Fruit fly (Drosophila melanogaster): ENCODE data around the gene CG32425.

The CG32425 gene

dm6 chr3L:20470991-20471498 is 26.1 kb upstream of the CG32425 start:
- TF ChIP-seq Dll (optimal IDR thresholded peaks at IDR 0.05) (no peak), CG8478 (optimal IDR thresholded peaks at IDR 0.05) (no peak), EcR (GFP tag; optimal IDR thresholded peaks at IDR 0.05) (no peak), pan (optimal IDR thresholded peaks at IDR 0.05) (no peak), psq (optimal IDR thresholded peaks at IDR 0.05) (no peak), usp (GFP tag; optimal IDR thresholded peaks at IDR 0.05) (no peak)

- TF ChIP-seq psq (optimal IDR thresholded peaks at IDR 0.05): no peak
- TF ChIP-seq Dll (optimal IDR thresholded peaks at IDR 0.05): no peak
- no peak for TF ChIP-seq EcR (GFP tag; optimal IDR thresholded peaks at IDR 0.05)
- no peak for TF ChIP-seq pan (optimal IDR thresholded peaks at IDR 0.05)
- no peak for TF ChIP-seq CG8478 (optimal IDR thresholded peaks at IDR 0.05)
- TF ChIP-seq usp (GFP tag; optimal IDR thresholded peaks at IDR 0.05): no peak
Measured at dm6 chr3L:20471499-20472313, 25.4 kb upstream of the CG32425 start.

dm6 chr3L:20472607-20473006 is 24.5 kb upstream of the CG32425 start:
- no peak for TF ChIP-seq Dll (optimal IDR thresholded peaks at IDR 0.05)
- no peak for TF ChIP-seq pan (optimal IDR thresholded peaks at IDR 0.05)
- no peak for TF ChIP-seq CG8478 (optimal IDR thresholded peaks at IDR 0.05)
- no peak for TF ChIP-seq usp (GFP tag; optimal IDR thresholded peaks at IDR 0.05)
- TF ChIP-seq psq (optimal IDR thresholded peaks at IDR 0.05): no peak

dm6 chr3L:20473021-20473799 is 23.9 kb upstream of the CG32425 start, which contains the start of the genes CG32428 and CG5969:
CG32428 (minus strand) TSS chr3L:20473723.
CG5969 (plus strand) TSS chr3L:20473783.
- TF ChIP-seq pan (optimal IDR thresholded peaks at IDR 0.05) (no peak), psq (optimal IDR thresholded peaks at IDR 0.05) (no peak), usp (GFP tag; optimal IDR thresholded peaks at IDR 0.05) (no peak), CG8478 (optimal IDR thresholded peaks at IDR 0.05) (no peak), EcR (GFP tag; optimal IDR thresholded peaks at IDR 0.05) (no peak), Dll (optimal IDR thresholded peaks at IDR 0.05) (no peak)

dm6 chr3L:20474197-20474788 is 22.8 kb upstream of the CG32425 start, which contains the start of gene isoQC:
isoQC (plus strand) TSS chr3L:20474466.
- TF ChIP-seq EcR (GFP tag; optimal IDR thresholded peaks at IDR 0.05): no peak
- no peak for TF ChIP-seq psq (optimal IDR thresholded peaks at IDR 0.05)
- no peak for TF ChIP-seq Dll (optimal IDR thresholded peaks at IDR 0.05)
- TF ChIP-seq CG8478 (optimal IDR thresholded peaks at IDR 0.05): no peak
- no peak for TF ChIP-seq usp (GFP tag; optimal IDR thresholded peaks at IDR 0.05)
- TF ChIP-seq pan (optimal IDR thresholded peaks at IDR 0.05): no peak

- TF ChIP-seq pan (optimal IDR thresholded peaks at IDR 0.05) (no peak), psq (optimal IDR thresholded peaks at IDR 0.05) (no peak), usp (GFP tag; optimal IDR thresholded peaks at IDR 0.05) (no peak), Dll (optimal IDR thresholded peaks at IDR 0.05) (no peak), EcR (GFP tag; optimal IDR thresholded peaks at IDR 0.05) (no peak), CG8478 (optimal IDR thresholded peaks at IDR 0.05) (no peak)
Measured at dm6 chr3L:20474789-20475208, 22.3 kb upstream of the CG32425 start.

dm6 chr3L:20487649-20488048 is 9.5 kb upstream of the CG32425 start:
- TF ChIP-seq CG8478 (optimal IDR thresholded peaks at IDR 0.05): no peak
- peak; percentile 34 for TF ChIP-seq pan (optimal IDR thresholded peaks at IDR 0.05)

dm6 chr3L:20491525-20492132 is 5.5 kb upstream of the CG32425 start, which contains the start of gene ND-39:
ND-39 (plus strand) TSS chr3L:20492082.
- TF ChIP-seq EcR (GFP tag; optimal IDR thresholded peaks at IDR 0.05): no peak
- TF ChIP-seq psq (optimal IDR thresholded peaks at IDR 0.05): no peak
- no peak for TF ChIP-seq CG8478 (optimal IDR thresholded peaks at IDR 0.05)
- no peak for TF ChIP-seq Dll (optimal IDR thresholded peaks at IDR 0.05)
- no peak for TF ChIP-seq usp (GFP tag; optimal IDR thresholded peaks at IDR 0.05)
- no peak for TF ChIP-seq pan (optimal IDR thresholded peaks at IDR 0.05)

dm6 chr3L:20493417-20494261 is 3.5 kb upstream of the CG32425 start:
- TF ChIP-seq CG8478 (optimal IDR thresholded peaks at IDR 0.05) (no peak), pan (optimal IDR thresholded peaks at IDR 0.05) (no peak), EcR (GFP tag; optimal IDR thresholded peaks at IDR 0.05) (no peak), Dll (optimal IDR thresholded peaks at IDR 0.05) (no peak), usp (GFP tag; optimal IDR thresholded peaks at IDR 0.05) (no peak), psq (optimal IDR thresholded peaks at IDR 0.05) (no peak)

- TF ChIP-seq EcR (GFP tag; optimal IDR thresholded peaks at IDR 0.05) (no peak), Dll (optimal IDR thresholded peaks at IDR 0.05) (no peak), CG8478 (optimal IDR thresholded peaks at IDR 0.05) (no peak), psq (optimal IDR thresholded peaks at IDR 0.05) (no peak), usp (GFP tag; optimal IDR thresholded peaks at IDR 0.05) (no peak), pan (optimal IDR thresholded peaks at IDR 0.05) (no peak)
Measured at dm6 chr3L:20494262-20494601, 2.9 kb upstream of the CG32425 start.

Data from whole organism.